Fruit fly (Drosophila melanogaster) whole organism, adult: Measurements from ENCODE around the gene CG43221.

Experiments
- CG12768 ChIP-seq: fragments of 200-800 bp; sonication (Bioruptor generic); optimal IDR thresholded peaks from 2 replicates; lab custom pipeline; 2017; ENCODE audit warnings: missing biosample characterization, missing genetic modification characterization, mild to moderate bottlenecking, moderate library complexity, missing genetic modification reagents
- CG7101 ChIP-seq: fragments of 200-800 bp; sonication (Bioruptor generic); optimal IDR thresholded peaks from 2 replicates; lab custom pipeline; 2018; ENCODE audit warnings: missing biosample characterization, mild to moderate bottlenecking, missing genetic modification characterization, moderate library complexity
- Mnt ChIP-seq: fragments of 200-800 bp; sonication (Bioruptor generic); optimal IDR thresholded peaks from 2 replicates; lab custom pipeline; 2016; ENCODE audit warnings: missing biosample characterization, mild to moderate bottlenecking, missing genetic modification characterization
- bab1 ChIP-seq: fragments of 200-800 bp; sonication (Bioruptor generic); optimal IDR thresholded peaks from 3 replicates; lab custom pipeline; 2019; ENCODE audit warnings: missing biosample characterization, mild to moderate bottlenecking, missing genetic modification characterization, moderate library complexity
- cic ChIP-seq: fragments of 200-800 bp; sonication (Bioruptor generic); optimal IDR thresholded peaks from 2 replicates; lab custom pipeline; 2017; ENCODE audit warnings: missing biosample characterization, mild to moderate bottlenecking, missing genetic modification characterization, moderate library complexity
- cnc ChIP-seq, 2 experiments: fragments of >200 bp; optimal IDR thresholded peaks; 2 replicates each; lab custom pipeline; 2017
- kay ChIP-seq: fragments of 200-800 bp; sonication (Bioruptor generic); peaks from one replicate; lab custom pipeline; 2016; ENCODE audit warnings: missing biosample characterization, missing genetic modification characterization, borderline replicate concordance
- ovo ChIP-seq: fragments of 200-800 bp; sonication (Bioruptor generic); optimal IDR thresholded peaks from 2 replicates; lab custom pipeline; 2016; ENCODE audit warnings: missing biosample characterization, missing genetic modification characterization
- toe ChIP-seq: fragments of 200-800 bp; sonication (Bioruptor generic); optimal IDR thresholded peaks from 2 replicates; lab custom pipeline; 2016; ENCODE audit warnings: missing biosample characterization, missing genetic modification characterization

dm6 chr2L:17495759-17496158 lies 10.2 kb downstream of the CG43221 start:
- TF ChIP-seq bab1 (GFP tag; lab: Kevin White, UChicago) (no peak), cnc (optimal IDR thresholded peaks at IDR 0.05; lab: Kevin White, UChicago) (no peak), Mnt (GFP tag; lab: Kevin White, UChicago) (no peak), CG12768 (GFP tag; lab: Kevin White, UChicago) (no peak), CG7101 (no peak), kay (GFP tag; lab: Kevin White, UChicago) (no peak), ovo (GFP tag; lab: Kevin White, UChicago) (no peak), cic (no peak), toe (GFP tag; lab: Kevin White, UChicago) (no peak)
